Fruit fly (Drosophila melanogaster) whole organism, prepupa: ENCODE data around the gene smp-30.

Experiments used
- Blimp-1 ChIP-seq: fragments of 200-800 bp; sonication (Bioruptor generic); optimal IDR thresholded peaks from 3 replicates; lab custom pipeline; 2017; ENCODE audit warnings: missing biosample characterization, missing genetic modification characterization, mild to moderate bottlenecking, moderate library complexity, missing genetic modification reagents
- CG10631 ChIP-seq: fragments of 200-800 bp; sonication (Bioruptor generic); optimal IDR thresholded peaks from 2 replicates; lab custom pipeline; 2016; ENCODE audit warnings: missing biosample characterization, missing genetic modification characterization
- CG10669 ChIP-seq: fragments of 200-800 bp; sonication (Bioruptor generic); optimal IDR thresholded peaks from 3 replicates; lab custom pipeline; 2018; ENCODE audit warnings: missing biosample characterization, mild to moderate bottlenecking, missing genetic modification characterization, moderate library complexity
- CG11294 ChIP-seq: fragments of 200-800 bp; sonication (Bioruptor generic); IDR thresholded peaks from 2 replicates; pipeline ENCODE4 v1.3.6; 2022; ENCODE audit warnings: missing biosample characterization, missing genetic modification characterization
- CG11902 ChIP-seq: fragments of 200-800 bp; sonication (Bioruptor generic); optimal IDR thresholded peaks from 3 replicates; lab custom pipeline; 2016; ENCODE audit warnings: missing biosample characterization, missing genetic modification characterization
- CG15336 ChIP-seq: fragments of 200-800 bp; sonication (Bioruptor generic); IDR thresholded peaks from 2 replicates; pipeline ENCODE4 v1.3.6; 2022; ENCODE audit warnings: missing biosample characterization, missing genetic modification characterization
- CG1621 ChIP-seq: fragments of 200-800 bp; sonication (Bioruptor generic); optimal IDR thresholded peaks from 3 replicates; lab custom pipeline; 2018; ENCODE audit warnings: missing biosample characterization, mild to moderate bottlenecking, missing genetic modification characterization
- CG16779 ChIP-seq: fragments of 200-800 bp; sonication (Bioruptor generic); optimal IDR thresholded peaks from 3 replicates; lab custom pipeline; 2017; ENCODE audit warnings: missing biosample characterization, mild to moderate bottlenecking, missing genetic modification characterization
- CG31627 ChIP-seq: fragments of 200-800 bp; sonication (Bioruptor generic); optimal IDR thresholded peaks from 3 replicates; lab custom pipeline; 2016; ENCODE audit warnings: missing biosample characterization, missing genetic modification characterization
- CG32006 ChIP-seq: fragments of 200-800 bp; sonication (Bioruptor generic); optimal IDR thresholded peaks from 3 replicates; lab custom pipeline; 2017; ENCODE audit warnings: missing biosample characterization, mild to moderate bottlenecking, missing genetic modification characterization
- CG34406 ChIP-seq: fragments of 200-800 bp; sonication (Bioruptor generic); optimal IDR thresholded peaks from 3 replicates; lab custom pipeline; 2016; ENCODE audit warnings: missing biosample characterization, missing genetic modification characterization
- CG3919 ChIP-seq: fragments of 200-800 bp; sonication (Bioruptor generic); optimal IDR thresholded peaks from 3 replicates; lab custom pipeline; 2016; ENCODE audit warnings: missing biosample characterization, missing genetic modification characterization
- CG4318 ChIP-seq: fragments of 200-800 bp; sonication (Bioruptor generic); optimal IDR thresholded peaks from 3 replicates; lab custom pipeline; 2017; ENCODE audit warnings: missing biosample characterization, mild to moderate bottlenecking, missing genetic modification characterization
- CG6163 ChIP-seq: fragments of 200-800 bp; sonication (Bioruptor generic); IDR thresholded peaks from 3 replicates; pipeline ENCODE4 v1.3.6; 2022; ENCODE audit warnings: missing biosample characterization, missing genetic modification characterization
- CG6276 ChIP-seq: fragments of 200-800 bp; sonication (Bioruptor generic); optimal IDR thresholded peaks from 2 replicates; lab custom pipeline; 2017; ENCODE audit warnings: missing biosample characterization, mild to moderate bottlenecking, missing genetic modification characterization
- CG6792 ChIP-seq: fragments of 200-800 bp; sonication (Bioruptor generic); optimal IDR thresholded peaks from 3 replicates; lab custom pipeline; 2016; ENCODE audit warnings: missing biosample characterization, missing genetic modification characterization
- CG6808 ChIP-seq: fragments of 200-800 bp; sonication (Bioruptor generic); optimal IDR thresholded peaks from 3 replicates; lab custom pipeline; 2017; ENCODE audit warnings: missing biosample characterization, missing genetic modification characterization, mild to moderate bottlenecking, moderate library complexity, missing genetic modification reagents
- CG6854 ChIP-seq: fragments of 200-800 bp; sonication (Bioruptor generic); optimal IDR thresholded peaks from 2 replicates; lab custom pipeline; 2017; ENCODE audit warnings: missing biosample characterization, mild to moderate bottlenecking, missing genetic modification characterization
- CG7368 ChIP-seq: fragments of 200-800 bp; sonication (Bioruptor generic); optimal IDR thresholded peaks from 3 replicates; lab custom pipeline; 2016; ENCODE audit warnings: missing biosample characterization, missing genetic modification characterization
- CG8119 ChIP-seq: fragments of 200-800 bp; sonication (Bioruptor generic); IDR thresholded peaks from 3 replicates; pipeline ENCODE4 v1.3.6; 2022; ENCODE audit warnings: missing biosample characterization, missing genetic modification characterization
- CG8319 ChIP-seq: fragments of 200-800 bp; sonication (Bioruptor generic); optimal IDR thresholded peaks from 3 replicates; lab custom pipeline; 2016; ENCODE audit warnings: missing biosample characterization, missing genetic modification characterization
- CG8632 ChIP-seq: fragments of 200-800 bp; sonication (Bioruptor generic); optimal IDR thresholded peaks from 3 replicates; lab custom pipeline; 2016; ENCODE audit warnings: missing biosample characterization, missing genetic modification characterization
- Eip75B ChIP-seq: fragments of 200-800 bp; sonication (Bioruptor generic); optimal IDR thresholded peaks from 3 replicates; lab custom pipeline; 2016; ENCODE audit warnings: missing biosample characterization, missing genetic modification characterization
- Eip93F ChIP-seq: fragments of 200-800 bp; sonication (Bioruptor generic); optimal IDR thresholded peaks from 2 replicates; lab custom pipeline; 2016; ENCODE audit warnings: missing biosample characterization, mild to moderate bottlenecking, missing genetic modification characterization
- Ets21C ChIP-seq: fragments of 200-800 bp; sonication (Bioruptor generic); optimal IDR thresholded peaks from 3 replicates; lab custom pipeline; 2016; ENCODE audit warnings: missing biosample characterization, missing genetic modification characterization
- Ets96B ChIP-seq: fragments of 200-800 bp; optimal IDR thresholded peaks from 2 replicates; lab custom pipeline; 2019; ENCODE audit warnings: missing biosample characterization, mild to moderate bottlenecking, missing genetic modification characterization, moderate library complexity
- Gug ChIP-seq: fragments of 200-800 bp; sonication (Bioruptor generic); IDR thresholded peaks from 2 replicates; pipeline ENCODE4 v1.3.6; 2022; ENCODE audit warnings: missing biosample characterization, missing genetic modification characterization
- Hr39 ChIP-seq: fragments of 200-800 bp; sonication (Bioruptor generic); optimal IDR thresholded peaks from 2 replicates; lab custom pipeline; 2016; ENCODE audit warnings: missing biosample characterization, missing genetic modification characterization
- Hr4 ChIP-seq: fragments of 200-800 bp; sonication (Bioruptor generic); optimal IDR thresholded peaks from 3 replicates; lab custom pipeline; 2016; ENCODE audit warnings: missing biosample characterization, missing genetic modification characterization
- Lpt ChIP-seq: fragments of 200-800 bp; sonication (Bioruptor generic); optimal IDR thresholded peaks from 3 replicates; lab custom pipeline; 2016; ENCODE audit warnings: missing biosample characterization, missing genetic modification characterization
- OdsH ChIP-seq: fragments of 200-800 bp; sonication (Bioruptor generic); optimal IDR thresholded peaks from 3 replicates; lab custom pipeline; 2016; ENCODE audit warnings: missing biosample characterization, missing genetic modification characterization
- Smox ChIP-seq: fragments of 200-800 bp; sonication (Bioruptor generic); optimal IDR thresholded peaks from 3 replicates; lab custom pipeline; 2016; ENCODE audit warnings: missing biosample characterization, missing genetic modification characterization
- Sox102F ChIP-seq: fragments of 200-800 bp; sonication (Bioruptor generic); optimal IDR thresholded peaks from 2 replicates; lab custom pipeline; 2016; ENCODE audit warnings: missing biosample characterization, mild to moderate bottlenecking, missing genetic modification characterization
- achi ChIP-seq: fragments of 200-800 bp; sonication (Bioruptor generic); optimal IDR thresholded peaks from 3 replicates; lab custom pipeline; 2016; ENCODE audit warnings: missing biosample characterization, missing genetic modification characterization
- acj6 ChIP-seq: fragments of 200-800 bp; sonication (Bioruptor generic); optimal IDR thresholded peaks from 3 replicates; lab custom pipeline; 2016; ENCODE audit warnings: missing biosample characterization, missing genetic modification characterization
- dac ChIP-seq: fragments of 200-800 bp; sonication (Bioruptor generic); optimal IDR thresholded peaks from 2 replicates; lab custom pipeline; 2017; ENCODE audit warnings: missing biosample characterization, mild to moderate bottlenecking, missing genetic modification characterization
- dsx ChIP-seq: fragments of 200-800 bp; optimal IDR thresholded peaks from 3 replicates; lab custom pipeline; 2019; ENCODE audit warnings: missing biosample characterization, mild to moderate bottlenecking, missing genetic modification characterization, moderate library complexity; ENCODE audit not compliant: poor library complexity, severe bottlenecking
- fd59A ChIP-seq: fragments of 200-800 bp; sonication (Bioruptor generic); optimal IDR thresholded peaks from 2 replicates; lab custom pipeline; 2017; ENCODE audit warnings: missing biosample characterization, mild to moderate bottlenecking, missing genetic modification characterization, missing genetic modification reagents
- fkh ChIP-seq: fragments of 200-800 bp; sonication (Bioruptor generic); optimal IDR thresholded peaks from 3 replicates; lab custom pipeline; 2017; ENCODE audit warnings: missing biosample characterization, mild to moderate bottlenecking, missing genetic modification characterization, moderate library complexity
- lz ChIP-seq: fragments of 200-800 bp; sonication (Bioruptor generic); optimal IDR thresholded peaks from 3 replicates; lab custom pipeline; 2016; ENCODE audit warnings: missing biosample characterization, missing genetic modification characterization
- net ChIP-seq: fragments of 200-800 bp; sonication (Bioruptor generic); optimal IDR thresholded peaks from 3 replicates; lab custom pipeline; 2016; ENCODE audit warnings: missing biosample characterization, missing genetic modification characterization
- pdm3 ChIP-seq: fragments of 200-800 bp; sonication (Bioruptor generic); optimal IDR thresholded peaks from 3 replicates; lab custom pipeline; 2016; ENCODE audit warnings: missing biosample characterization, missing genetic modification characterization
- salr ChIP-seq, 2 experiments: fragments of 200-800 bp; sonication (Bioruptor generic); optimal IDR thresholded peaks; 3 replicates each; lab custom pipeline; 2016 to 2018; ENCODE audit warnings: missing biosample characterization in 2 of 2, missing genetic modification characterization in 2 of 2, mild to moderate bottlenecking in 1 of 2
- spab ChIP-seq: fragments of 200-800 bp; sonication (Bioruptor generic); optimal IDR thresholded peaks from 2 replicates; lab custom pipeline; 2017; ENCODE audit warnings: missing biosample characterization, mild to moderate bottlenecking, missing genetic modification characterization, missing genetic modification reagents
- ss ChIP-seq, 2 experiments: fragments of 200-800 bp; sonication (Bioruptor generic); optimal IDR thresholded peaks; 2 replicates in 1 of 2; 3 replicates in 1 of 2; lab custom pipeline; 2017 to 2018; ENCODE audit warnings: mild to moderate bottlenecking in 2 of 2, missing biosample characterization in 2 of 2, missing genetic modification characterization in 2 of 2, moderate library complexity in 1 of 2
- svp ChIP-seq: fragments of 200-800 bp; sonication (Bioruptor generic); peaks from one replicate; lab custom pipeline; 2016; ENCODE audit warnings: missing biosample characterization, missing genetic modification characterization
- topi ChIP-seq: fragments of 200-800 bp; sonication (Bioruptor generic); optimal IDR thresholded peaks from 3 replicates; lab custom pipeline; 2016; ENCODE audit warnings: missing biosample characterization, missing genetic modification characterization
- vri ChIP-seq: fragments of 200-800 bp; sonication (Bioruptor generic); optimal IDR thresholded peaks from 3 replicates; lab custom pipeline; 2016; ENCODE audit warnings: missing biosample characterization, mild to moderate bottlenecking, missing genetic modification characterization

smp-30 gene

dm6 chr3R:14779733-14780278, 28.8 kb upstream of the smp-30 start (continued):
- peak; percentile 8 for TF ChIP-seq Lpt (GFP tag; lab: Kevin White, UChicago)
- TF ChIP-seq Gug (GFP tag; lab: Robert Waterston, UW) = no peak
- TF ChIP-seq CG15336 (GFP tag; lab: Robert Waterston, UW) = no peak
- TF ChIP-seq Sox102F (GFP tag; lab: Kevin White, UChicago) = no peak
- TF ChIP-seq CG6808 (GFP tag; lab: Kevin White, UChicago) = no peak
- peak; percentile 34; the same call in 1 of the 3 replicates for TF ChIP-seq CG8119 (GFP tag; lab: Robert Waterston, UW)
- no peak for TF ChIP-seq Smox
- no peak for TF ChIP-seq CG6163 (GFP tag; lab: Robert Waterston, UW)
- TF ChIP-seq CG6276 (GFP tag; lab: Kevin White, UChicago) = no peak
- TF ChIP-seq Eip93F (GFP tag; lab: Kevin White, UChicago) = no peak
- no peak for TF ChIP-seq fd59A
- TF ChIP-seq Blimp-1 (GFP tag; lab: Kevin White, UChicago) = no peak
- no peak for TF ChIP-seq CG34406 (GFP tag; lab: Kevin White, UChicago)
- peak; percentile 4 for TF ChIP-seq net (GFP tag; lab: Kevin White, UChicago)
- no peak for TF ChIP-seq CG31627 (GFP tag; lab: Kevin White, UChicago)
- no peak for TF ChIP-seq CG7368 (GFP tag; lab: Kevin White, UChicago)
- no peak for TF ChIP-seq CG8319
- TF ChIP-seq CG16779 = no peak
- no peak for TF ChIP-seq svp (GFP tag; lab: Kevin White, UChicago)
- TF ChIP-seq CG11294 (GFP tag; lab: Robert Waterston, UW) = no peak
- peak; percentile 20 for TF ChIP-seq achi (GFP tag; lab: Kevin White, UChicago)
- TF ChIP-seq Hr4 = peak; percentile 49
- TF ChIP-seq salr (GFP tag; optimal IDR thresholded peaks at IDR 0.05; lab: Kevin White, UChicago) = no peak
- no peak for TF ChIP-seq Hr39 (GFP tag; lab: Kevin White, UChicago)
- TF ChIP-seq CG11902 = no peak
- TF ChIP-seq acj6 = peak; percentile 5
- no peak for TF ChIP-seq dac (GFP tag; lab: Kevin White, UChicago)
- no peak for TF ChIP-seq CG6854 (GFP tag; lab: Kevin White, UChicago)
- TF ChIP-seq OdsH (GFP tag; lab: Kevin White, UChicago) = peak; percentile 2
- no peak for TF ChIP-seq CG10669
- TF ChIP-seq ss (GFP tag; optimal IDR thresholded peaks at IDR 0.05; lab: Kevin White, UChicago) = no peak

- TF ChIP-seq lz (GFP tag; lab: Kevin White, UChicago) (peak; percentile 32), vri (GFP tag; lab: Kevin White, UChicago) (peak; percentile 0), OdsH (GFP tag; lab: Kevin White, UChicago) (peak; percentile 72), CG32006 (GFP tag; lab: Kevin White, UChicago) (peak; percentile 72), spab (GFP tag; lab: Kevin White, UChicago) (no peak), CG8319 (no peak), Eip75B (GFP tag; lab: Kevin White, UChicago) (peak; percentile 70), acj6 (peak; percentile 56), Ets96B (tag; lab: Kevin White, UChicago) (peak; percentile 46), CG6276 (GFP tag; lab: Kevin White, UChicago) (peak; percentile 46), pdm3 (GFP tag; lab: Kevin White, UChicago) (peak; percentile 68), ss (GFP tag; optimal IDR thresholded peaks at IDR 0.05; lab: Kevin White, UChicago) (peak in 1 of 2 experiments; percentile 48), CG10631 (GFP tag; lab: Kevin White, UChicago) (peak; percentile 51), topi (peak; percentile 40), Ets21C (no peak), fkh (GFP tag; lab: Kevin White, UChicago) (no peak), CG15336 (GFP tag; lab: Robert Waterston, UW) (peak; percentile 81), CG7368 (GFP tag; lab: Kevin White, UChicago) (no peak), CG4318 (GFP tag; lab: Kevin White, UChicago) (peak; percentile 30), fd59A (no peak), CG6808 (GFP tag; lab: Kevin White, UChicago) (no peak), dsx (peak; percentile 31), CG16779 (peak; percentile 11), CG8632 (GFP tag; lab: Kevin White, UChicago) (peak; percentile 36), CG6792 (GFP tag; lab: Kevin White, UChicago) (peak; percentile 40), net (GFP tag; lab: Kevin White, UChicago) (peak; percentile 59), Eip93F (GFP tag; lab: Kevin White, UChicago) (no peak), CG1621 (tag; lab: Kevin White, UChicago) (no peak), Blimp-1 (GFP tag; lab: Kevin White, UChicago) (no peak), CG31627 (GFP tag; lab: Kevin White, UChicago) (peak; percentile 26), CG6163 (GFP tag; lab: Robert Waterston, UW) (peak; percentile 75), svp (GFP tag; lab: Kevin White, UChicago) (no peak), CG3919 (GFP tag; lab: Kevin White, UChicago) (peak; percentile 53)
Measured at dm6 chr3R:14775395-14775794, 24.3 kb upstream of the smp-30 start.
